Worm (Caenorhabditis elegans) whole organism, L1 larva: ENCODE measurements around the gene C17C3.24.

Experiments used
- C04F5.9 ChIP-seq: sonication (generic microtip); optimal IDR thresholded peaks from 2 replicates; lab custom pipeline; 2016; ENCODE audit warnings: missing genetic modification characterization, missing compliant biosample characterization
- ama-1 ChIP-seq: fragments of 150-350 bp; optimal IDR thresholded peaks from 2 replicates; lab custom pipeline; 2014
- blmp-1 ChIP-seq: fragments of 150-350 bp; optimal IDR thresholded peaks from 2 replicates; lab custom pipeline; 2014; ENCODE audit warnings: missing biosample characterization, missing genetic modification characterization
- ceh-82 ChIP-seq, 3 experiments: fragments of 150-350 bp in 1 of 3; sonication (generic microtip) in 2 of 3; optimal IDR thresholded peaks; 2 replicates each; lab custom pipeline; 2014 to 2017; ENCODE audit warnings: missing biosample characterization in 3 of 3, missing genetic modification characterization in 3 of 3
- grh-1 ChIP-seq: fragments of 200-800 bp; sonication (Bioruptor generic); IDR thresholded peaks from 2 replicates; pipeline ENCODE4 v1.3.6; 2022; ENCODE audit warnings: missing genetic modification reagents, missing genetic modification characterization, missing compliant biosample characterization
- lsy-2 ChIP-seq, 2 experiments: fragments of 150-350 bp; optimal IDR thresholded peaks; 2 replicates each; lab custom pipeline; 2014; ENCODE audit warnings: missing biosample characterization in 2 of 2, missing genetic modification characterization in 2 of 2
- mdl-1 ChIP-seq, 2 experiments: fragments of 150-350 bp; optimal IDR thresholded peaks; 2 replicates each; lab custom pipeline; 2014 to 2017; ENCODE audit warnings: missing biosample characterization in 2 of 2, missing genetic modification characterization in 2 of 2, inconsistent platforms in 1 of 2
- nhr-11 ChIP-seq: fragments of 150-350 bp; optimal IDR thresholded peaks from 2 replicates; lab custom pipeline; 2014; ENCODE audit warnings: missing biosample characterization, missing genetic modification characterization
- nhr-12 ChIP-seq: sonication (generic microtip); optimal IDR thresholded peaks from 2 replicates; lab custom pipeline; 2017; ENCODE audit warnings: missing biosample characterization, missing genetic modification characterization
- nhr-76 ChIP-seq: sonication (generic microtip); optimal IDR thresholded peaks from 2 replicates; lab custom pipeline; 2017; ENCODE audit warnings: missing biosample characterization, missing genetic modification characterization
- rnt-1 ChIP-seq: sonication (generic microtip); optimal IDR thresholded peaks from 2 replicates; lab custom pipeline; 2016; ENCODE audit warnings: mild to moderate bottlenecking, missing genetic modification characterization, moderate library complexity, missing compliant biosample characterization
- skn-1 ChIP-seq: fragments of 150-350 bp; optimal IDR thresholded peaks from 2 replicates; lab custom pipeline; 2014; ENCODE audit warnings: missing biosample characterization, missing genetic modification characterization
- ztf-11 ChIP-seq, 2 experiments: sonication (generic microtip); optimal IDR thresholded peaks; 2 replicates each; lab custom pipeline; 2016 to 2017; ENCODE audit warnings: missing genetic modification characterization in 2 of 2, missing biosample characterization in 1 of 2, missing compliant biosample characterization in 1 of 2
- ztf-4 ChIP-seq: fragments of 150-350 bp; optimal IDR thresholded peaks from 2 replicates; lab custom pipeline; 2014; ENCODE audit warnings: missing biosample characterization, missing genetic modification characterization

ce11 chrII:5574925-5575324 is 33.3 kb upstream of the C17C3.24 start:
- TF ChIP-seq ztf-4 (tag; lab: Kevin White, UChicago) (no peak), rnt-1 (no peak), ceh-82 (tag; optimal IDR thresholded peaks at IDR 0.05; lab: Kevin White, UChicago) (no peak), mdl-1 (tag; optimal IDR thresholded peaks at IDR 0.05; lab: Kevin White, UChicago) (no peak), grh-1 (GFP tag; lab: Robert Waterston, UW) (no peak), blmp-1 (tag; lab: Kevin White, UChicago) (no peak), ztf-11 (tag; optimal IDR thresholded peaks at IDR 0.05; lab: Kevin White, UChicago) (no peak), C04F5.9 (tag; lab: Kevin White, UChicago) (no peak), ama-1 (no peak), nhr-76 (tag; lab: Kevin White, UChicago) (no peak), nhr-12 (tag; lab: Kevin White, UChicago) (no peak), skn-1 (no peak), nhr-11 (tag; lab: Kevin White, UChicago) (no peak), lsy-2 (tag; optimal IDR thresholded peaks at IDR 0.05; lab: Kevin White, UChicago) (no peak)
